Fruit fly (Drosophila melanogaster) whole organism, embryonic: ENCODE data around the gene CG10232.

Experiments used
- CG10366 ChIP-seq: fragments of 200-800 bp; sonication (Bioruptor generic); IDR thresholded peaks from 2 replicates; pipeline ENCODE4 v1.3.6; 2022; ENCODE audit warnings: missing biosample characterization, missing genetic modification characterization
- CG10543 ChIP-seq: fragments of 200-800 bp; sonication (Bioruptor generic); optimal IDR thresholded peaks from 3 replicates; lab custom pipeline; 2017; ENCODE audit warnings: missing biosample characterization, mild to moderate bottlenecking, missing genetic modification characterization, moderate library complexity
- CG11504 ChIP-seq: fragments of 200-800 bp; sonication (Bioruptor generic); optimal IDR thresholded peaks from 3 replicates; lab custom pipeline; 2019; ENCODE audit warnings: missing biosample characterization, mild to moderate bottlenecking, missing genetic modification characterization, moderate library complexity
- CG12219 ChIP-seq: fragments of 200-800 bp; sonication (Bioruptor generic); optimal IDR thresholded peaks from 3 replicates; lab custom pipeline; 2018; ENCODE audit warnings: missing biosample characterization, mild to moderate bottlenecking, missing genetic modification characterization
- CG12236 ChIP-seq: fragments of 200-800 bp; sonication (Bioruptor generic); optimal IDR thresholded peaks from 2 replicates; lab custom pipeline; 2016; ENCODE audit warnings: missing biosample characterization, missing genetic modification characterization
- CG14014 ChIP-seq: fragments of 200-800 bp; sonication (Bioruptor generic); IDR thresholded peaks from 2 replicates; pipeline ENCODE4 v1.3.6; 2022; ENCODE audit warnings: missing biosample characterization, missing genetic modification characterization
- CG2199 ChIP-seq: fragments of 200-800 bp; sonication (Bioruptor generic); IDR thresholded peaks from 3 replicates; pipeline ENCODE4 v1.3.6; 2022; ENCODE audit warnings: missing biosample characterization, missing genetic modification characterization
- CG2712 ChIP-seq: fragments of 200-800 bp; optimal IDR thresholded peaks from 3 replicates; lab custom pipeline; 2019; ENCODE audit warnings: missing biosample characterization, mild to moderate bottlenecking, missing genetic modification characterization, moderate library complexity
- CG33557 ChIP-seq: fragments of 200-800 bp; sonication (Bioruptor generic); optimal IDR thresholded peaks from 2 replicates; lab custom pipeline; 2019; ENCODE audit warnings: missing biosample characterization, mild to moderate bottlenecking, missing genetic modification characterization, moderate library complexity
- CG34376 ChIP-seq: fragments of 200-800 bp; sonication (Bioruptor generic); optimal IDR thresholded peaks from 2 replicates; lab custom pipeline; 2018; ENCODE audit warnings: missing biosample characterization, mild to moderate bottlenecking, missing genetic modification characterization
- CG4404 ChIP-seq: fragments of 200-800 bp; sonication (Bioruptor generic); IDR thresholded peaks from 2 replicates; pipeline ENCODE4 v1.3.6; 2022; ENCODE audit warnings: missing biosample characterization, missing genetic modification characterization
- CG4707 ChIP-seq: fragments of 200-800 bp; sonication (Bioruptor generic); optimal IDR thresholded peaks from 2 replicates; lab custom pipeline; 2018; ENCODE audit warnings: missing biosample characterization, mild to moderate bottlenecking, missing genetic modification characterization, moderate library complexity
- CG4730 ChIP-seq: fragments of 200-800 bp; sonication (Bioruptor generic); IDR thresholded peaks from 2 replicates; pipeline ENCODE4 v1.3.6; 2022; ENCODE audit warnings: missing biosample characterization, missing genetic modification characterization
- CG4820 ChIP-seq: fragments of 200-800 bp; sonication (Bioruptor generic); optimal IDR thresholded peaks from 3 replicates; lab custom pipeline; 2016; ENCODE audit warnings: missing biosample characterization, missing genetic modification characterization
- CG6175 ChIP-seq: fragments of 200-800 bp; sonication (Bioruptor generic); IDR thresholded peaks from 3 replicates; pipeline ENCODE4 v1.3.6; 2022; ENCODE audit warnings: missing biosample characterization, missing genetic modification characterization
- CG6254 ChIP-seq: fragments of 200-800 bp; sonication (Bioruptor generic); optimal IDR thresholded peaks from 3 replicates; lab custom pipeline; 2017; ENCODE audit warnings: mild to moderate bottlenecking, missing biosample characterization, missing genetic modification reagents, missing genetic modification characterization
- CG7271 ChIP-seq: fragments of 200-800 bp; sonication (Bioruptor generic); optimal IDR thresholded peaks from 2 replicates; lab custom pipeline; 2018; ENCODE audit warnings: missing biosample characterization, mild to moderate bottlenecking, missing genetic modification characterization, moderate library complexity
- CG7357 ChIP-seq: fragments of 200-800 bp; sonication (Bioruptor generic); IDR thresholded peaks from 3 replicates; pipeline ENCODE4 v1.3.6; 2022; ENCODE audit warnings: missing biosample characterization, missing genetic modification characterization
- CG8765 ChIP-seq: fragments of 200-800 bp; sonication (Bioruptor generic); IDR thresholded peaks from 2 replicates; pipeline ENCODE4 v1.3.6; 2022; ENCODE audit warnings: missing biosample characterization, missing genetic modification characterization
- CrebB ChIP-seq: fragments of 200-800 bp; sonication (Bioruptor generic); optimal IDR thresholded peaks from 3 replicates; lab custom pipeline; 2018; ENCODE audit warnings: missing biosample characterization, mild to moderate bottlenecking, missing genetic modification characterization
- Dip3 ChIP-seq: fragments of 200-800 bp; sonication (Bioruptor generic); optimal IDR thresholded peaks from 3 replicates; lab custom pipeline; 2016; ENCODE audit warnings: missing biosample characterization, missing genetic modification characterization
- E2f2 ChIP-seq: fragments of 200-800 bp; sonication (Bioruptor generic); IDR thresholded peaks from 2 replicates; pipeline ENCODE4 v1.3.6; 2022; ENCODE audit warnings: missing biosample characterization, missing genetic modification characterization
- GATAe ChIP-seq: fragments of 200-800 bp; sonication (Bioruptor generic); conservative IDR thresholded peaks from 2 replicates; pipeline ENCODE4 v1.3.6; 2022; ENCODE audit warnings: missing biosample characterization, missing genetic modification characterization
- H2.0 ChIP-seq: fragments of 200-800 bp; sonication (Bioruptor generic); IDR thresholded peaks from 2 replicates; pipeline ENCODE4 v1.3.6; 2022; ENCODE audit warnings: missing biosample characterization, missing genetic modification characterization
- Hr51 ChIP-seq, 2 experiments: fragments of 200-800 bp; sonication (Bioruptor generic); optimal IDR thresholded peaks; 2 replicates in 1 of 2; 3 replicates in 1 of 2; lab custom pipeline; 2016 to 2018; ENCODE audit warnings: missing biosample characterization in 2 of 2, missing genetic modification characterization in 2 of 2, mild to moderate bottlenecking in 1 of 2, moderate library complexity in 1 of 2
- Jarid2 ChIP-seq: fragments of 200-800 bp; sonication (Bioruptor generic); optimal IDR thresholded peaks from 3 replicates; lab custom pipeline; 2017; ENCODE audit warnings: mild to moderate bottlenecking, missing biosample characterization, missing genetic modification reagents, missing genetic modification characterization
- Lpt ChIP-seq: fragments of >200 bp; optimal IDR thresholded peaks from 2 replicates; lab custom pipeline; 2018; ENCODE audit warnings: missing biosample characterization, missing genetic modification characterization
- bbx ChIP-seq: fragments of 200-800 bp; sonication (Bioruptor generic); IDR thresholded peaks from 2 replicates; pipeline ENCODE4 v1.3.6; 2022; ENCODE audit warnings: missing biosample characterization, missing genetic modification characterization; ENCODE audit not compliant: partially characterized antibody
- bsh ChIP-seq, 2 experiments: fragments of 200-800 bp; sonication (Bioruptor generic); optimal IDR thresholded peaks; 2 replicates each; lab custom pipeline; 2017 to 2018; ENCODE audit warnings: mild to moderate bottlenecking in 2 of 2, missing biosample characterization in 2 of 2, missing genetic modification characterization in 2 of 2, moderate library complexity in 1 of 2
- chinmo ChIP-seq: fragments of 200-800 bp; sonication (Bioruptor generic); IDR thresholded peaks from 4 replicates; pipeline ENCODE4 v1.3.6; 2022; ENCODE audit warnings: missing biosample characterization, missing genetic modification characterization; ENCODE audit not compliant: partially characterized antibody
- chm ChIP-seq: fragments of 200-800 bp; sonication (Bioruptor generic); IDR thresholded peaks from 2 replicates; pipeline ENCODE4 v1.3.6; 2022; ENCODE audit warnings: missing biosample characterization, missing genetic modification characterization
- croc ChIP-seq: fragments of 200-800 bp; sonication (Bioruptor generic); conservative IDR thresholded peaks from 3 replicates; pipeline ENCODE4 v1.3.6; 2022; ENCODE audit warnings: missing biosample characterization, missing genetic modification characterization
- disco-r ChIP-seq: fragments of 200-800 bp; sonication (Bioruptor generic); optimal IDR thresholded peaks from 2 replicates; lab custom pipeline; 2016; ENCODE audit warnings: missing biosample characterization, missing genetic modification characterization
- en ChIP-seq: fragments of 200-800 bp; sonication (Bioruptor generic); optimal IDR thresholded peaks from 2 replicates; lab custom pipeline; 2016; ENCODE audit warnings: missing biosample characterization, missing genetic modification characterization
- esg ChIP-seq: fragments of 200-800 bp; sonication (Bioruptor generic); conservative IDR thresholded peaks from 2 replicates; pipeline ENCODE4 v1.3.6; 2022; ENCODE audit warnings: missing biosample characterization, missing genetic modification characterization
- gem ChIP-seq: fragments of 200-800 bp; sonication (Bioruptor generic); optimal IDR thresholded peaks from 2 replicates; lab custom pipeline; 2019; ENCODE audit warnings: missing biosample characterization, mild to moderate bottlenecking, missing genetic modification characterization, moderate library complexity
- ham ChIP-seq: fragments of 200-800 bp; sonication (Bioruptor generic); IDR thresholded peaks from 2 replicates; pipeline ENCODE4 v1.3.6; 2022; ENCODE audit warnings: missing biosample characterization, missing genetic modification characterization
- hb ChIP-seq: fragments of 200-800 bp; sonication (Bioruptor generic); IDR thresholded peaks from 3 replicates; pipeline ENCODE4 v1.3.6; 2022; ENCODE audit warnings: missing biosample characterization, missing genetic modification characterization; ENCODE audit not compliant: partially characterized antibody
- hbn ChIP-seq: fragments of 200-800 bp; sonication (Bioruptor generic); IDR thresholded peaks from 2 replicates; pipeline ENCODE4 v1.3.6; 2022; ENCODE audit warnings: missing biosample characterization, missing genetic modification characterization; ENCODE audit not compliant: partially characterized antibody
- hth ChIP-seq: fragments of >200 bp; optimal IDR thresholded peaks from 2 replicates; lab custom pipeline; 2017; ENCODE audit warnings: inconsistent platforms
- kah ChIP-seq: fragments of 200-800 bp; sonication (Bioruptor generic); optimal IDR thresholded peaks from 2 replicates; lab custom pipeline; 2018; ENCODE audit warnings: missing biosample characterization, mild to moderate bottlenecking, missing genetic modification characterization
- lmd ChIP-seq: fragments of 200-800 bp; sonication (Bioruptor generic); IDR thresholded peaks from 2 replicates; pipeline ENCODE4 v1.3.6; 2022; ENCODE audit warnings: missing biosample characterization, missing genetic modification characterization
- mam ChIP-seq: fragments of 200-800 bp; sonication (Bioruptor generic); optimal IDR thresholded peaks from 3 replicates; lab custom pipeline; 2016; ENCODE audit warnings: missing biosample characterization, missing genetic modification characterization
- pros ChIP-seq: fragments of 200-800 bp; sonication (Bioruptor generic); optimal IDR thresholded peaks from 3 replicates; lab custom pipeline; 2019; ENCODE audit warnings: missing biosample characterization, mild to moderate bottlenecking, missing genetic modification characterization, moderate library complexity
- sc ChIP-seq, 3 experiments: fragments of >200 bp in 2 of 3; fragments of 200-800 bp in 1 of 3; sonication (Bioruptor generic) in 1 of 3; optimal IDR thresholded peaks; 2 replicates in 2 of 3; 3 replicates in 1 of 3; lab custom pipeline; 2017; ENCODE audit warnings: mild to moderate bottlenecking in 1 of 3, missing biosample characterization in 1 of 3, missing genetic modification characterization in 1 of 3, missing genetic modification reagents in 1 of 3
- schlank ChIP-seq: fragments of 200-800 bp; sonication (Bioruptor generic); optimal IDR thresholded peaks from 2 replicates; lab custom pipeline; 2018; ENCODE audit warnings: missing biosample characterization, mild to moderate bottlenecking, missing genetic modification characterization
- sima ChIP-seq: fragments of 200-800 bp; sonication (Bioruptor generic); optimal IDR thresholded peaks from 2 replicates; lab custom pipeline; 2016; ENCODE audit warnings: missing biosample characterization, missing genetic modification characterization
- vfl ChIP-seq: fragments of 200-800 bp; sonication (Bioruptor generic); optimal IDR thresholded peaks from 2 replicates; lab custom pipeline; 2016; ENCODE audit warnings: missing biosample characterization, missing genetic modification characterization
- wor ChIP-seq: fragments of 200-800 bp; sonication (Bioruptor generic); IDR thresholded peaks from 2 replicates; pipeline ENCODE4 v1.3.6; 2022; ENCODE audit warnings: missing biosample characterization, missing genetic modification characterization

CG10232 gene

dm6 chr3R:23723381-23724034 lies 2.1 kb upstream of the CG10232 start (continued):
- TF ChIP-seq pros (no peak), wor (GFP tag; lab: Robert Waterston, UW) (no peak), disco-r (no peak), CG4730 (GFP tag; lab: Robert Waterston, UW) (peak; percentile 17; the same call in 1 of the 2 replicates), lmd (peak; percentile 30; the same call in 1 of the 2 replicates), CG6175 (GFP tag; lab: Robert Waterston, UW) (no peak), bsh (GFP tag; optimal IDR thresholded peaks at IDR 0.05; lab: Kevin White, UChicago) (peak in 1 of 2 experiments; percentile 44), CG14014 (GFP tag; lab: Robert Waterston, UW) (peak; percentile 40; the same call in 1 of the 2 replicates), mam (GFP tag; lab: Kevin White, UChicago) (no peak), gem (peak; percentile 48), CG10543 (GFP tag; lab: Kevin White, UChicago) (peak; percentile 44), CG33557 (peak; percentile 30), croc (GFP tag; lab: Robert Waterston, UW) (no peak; the same call in 2 of the 3 replicates), hb (no peak), CG7271 (tag; lab: Kevin White, UChicago) (no peak), CG2199 (GFP tag; lab: Robert Waterston, UW) (0 out of 3 replicates have a peak, but pooled peaks have one; percentile 42), CG6254 (GFP tag; lab: Kevin White, UChicago) (peak; percentile 71), en (GFP tag; lab: Kevin White, UChicago) (no peak), Hr51 (GFP tag; optimal IDR thresholded peaks at IDR 0.05; lab: Kevin White, UChicago) (no peak), CG12219 (peak; percentile 14), chinmo (GFP tag; lab: Robert Waterston, UW) (peak; percentile 76; the same call in 1 of the 4 replicates), vfl (GFP tag; lab: Kevin White, UChicago) (no peak), CG7357 (GFP tag; lab: Robert Waterston, UW) (no peak), hth (lab: Kevin White, UChicago) (no peak), CG34376 (GFP tag; lab: Kevin White, UChicago) (peak; percentile 88), esg (no peak), Lpt (no peak), E2f2 (GFP tag; lab: Robert Waterston, UW) (peak; percentile 36; the same call in 1 of the 2 replicates), CG2712 (tag; lab: Kevin White, UChicago) (peak; percentile 48), CG4707 (GFP tag; lab: Kevin White, UChicago) (peak; percentile 59), Dip3 (GFP tag; lab: Kevin White, UChicago) (no peak), CG12236 (GFP tag; lab: Kevin White, UChicago) (peak; percentile 45), chm (GFP tag; lab: Robert Waterston, UW) (0 out of 2 replicates have a peak, but pooled peaks have one; percentile 58), sima (GFP tag; lab: Kevin White, UChicago) (no peak), CG4820 (no peak), H2.0 (GFP tag; lab: Robert Waterston, UW) (no peak), GATAe (no peak), CG10366 (GFP tag; lab: Robert Waterston, UW) (no peak), kah (GFP tag; lab: Kevin White, UChicago) (peak; percentile 31), ham (GFP tag; lab: Robert Waterston, UW) (0 out of 2 replicates have a peak, but pooled peaks have one; percentile 8), CG11504 (tag; lab: Kevin White, UChicago) (peak; percentile 73), bbx (GFP tag; lab: Robert Waterston, UW) (no peak), sc (optimal IDR thresholded peaks at IDR 0.05; lab: Kevin White, UChicago) (no peak), sc (GFP tag; optimal IDR thresholded peaks at IDR 0.05; lab: Kevin White, UChicago) (peak; percentile 43), hbn (no peak), Jarid2 (GFP tag; lab: Kevin White, UChicago) (peak; percentile 38), CG4404 (GFP tag; lab: Robert Waterston, UW) (no peak), schlank (tag; lab: Kevin White, UChicago) (peak; percentile 32), CG8765 (no peak), CrebB (tag; lab: Kevin White, UChicago) (peak; percentile 48)
